Worm (Caenorhabditis elegans) whole organism, early embryonic: Measurements from ENCODE around the gene srh-111.

Experiments used
- B0310.2 ChIP-seq: sonication (generic microtip); optimal IDR thresholded peaks from 2 replicates; lab custom pipeline; 2016; ENCODE audit warnings: mild to moderate bottlenecking, missing genetic modification characterization, missing compliant biosample characterization
- F13C5.2 ChIP-seq: sonication (generic microtip); optimal IDR thresholded peaks from 2 replicates; lab custom pipeline; 2017; ENCODE audit warnings: mild to moderate bottlenecking, missing genetic modification characterization, inconsistent platforms, missing compliant biosample characterization
- aly-1 ChIP-seq: sonication (generic microtip); optimal IDR thresholded peaks from 2 replicates; lab custom pipeline; 2016; ENCODE audit warnings: missing genetic modification characterization, missing compliant biosample characterization
- ama-1 ChIP-seq: fragments of 150-350 bp; optimal IDR thresholded peaks from 2 replicates; lab custom pipeline; 2014
- ceh-13 ChIP-seq: fragments of 200-800 bp; sonication (Bioruptor generic); optimal IDR thresholded peaks from 2 replicates; lab custom pipeline; 2018; ENCODE audit warnings: mild to moderate bottlenecking, missing genetic modification characterization, missing compliant biosample characterization
- ceh-36 ChIP-seq: sonication (generic microtip); optimal IDR thresholded peaks from 2 replicates; lab custom pipeline; 2016; ENCODE audit warnings: missing genetic modification characterization, inconsistent platforms, missing compliant biosample characterization
- ets-7 ChIP-seq: sonication (generic microtip); optimal IDR thresholded peaks from 2 replicates; lab custom pipeline; 2016; ENCODE audit warnings: missing genotype, missing genetic modification characterization, missing compliant biosample characterization
- flt-1 ChIP-seq: fragments of 200-800 bp; sonication (Bioruptor generic); IDR thresholded peaks from 2 replicates; pipeline ENCODE4 v1.3.6; 2022; ENCODE audit warnings: missing genetic modification characterization, missing compliant biosample characterization
- hmbx-1 ChIP-seq: sonication (generic microtip); optimal IDR thresholded peaks from 2 replicates; lab custom pipeline; 2016; ENCODE audit warnings: mild to moderate bottlenecking, missing genetic modification characterization, missing compliant biosample characterization
- hmg-4 ChIP-seq: fragments of 200-800 bp; sonication (Bioruptor generic); optimal IDR thresholded peaks from 2 replicates; lab custom pipeline; 2018; ENCODE audit warnings: mild to moderate bottlenecking, missing genetic modification characterization, missing compliant biosample characterization
- hnd-1 ChIP-seq: sonication (generic microtip); optimal IDR thresholded peaks from 2 replicates; lab custom pipeline; 2016; ENCODE audit warnings: missing genetic modification characterization, missing compliant biosample characterization
- pes-1 ChIP-seq: fragments of 200-800 bp; sonication (Bioruptor generic); IDR thresholded peaks from 2 replicates; pipeline ENCODE4 v1.3.6; 2022; ENCODE audit warnings: missing genetic modification reagents, missing genetic modification characterization, missing compliant biosample characterization
- scrt-1 ChIP-seq: fragments of 200-800 bp; sonication (Bioruptor generic); IDR thresholded peaks from 2 replicates; pipeline ENCODE4 v1.3.6; 2022; ENCODE audit warnings: missing genetic modification characterization, missing compliant biosample characterization
- sea-1 ChIP-seq: fragments of 200-800 bp; sonication (Bioruptor generic); conservative IDR thresholded peaks from 2 replicates; pipeline ENCODE4 v1.3.6; 2022; ENCODE audit warnings: missing genetic modification characterization, missing compliant biosample characterization
- tbx-11 ChIP-seq: fragments of 200-800 bp; sonication (Bioruptor generic); IDR thresholded peaks from 2 replicates; pipeline ENCODE4 v1.3.6; 2022; ENCODE audit warnings: missing genetic modification characterization, missing compliant biosample characterization
- tbx-37 ChIP-seq: fragments of 200-800 bp; sonication (Bioruptor generic); conservative IDR thresholded peaks from 2 replicates; pipeline ENCODE4 v1.3.6; 2022; ENCODE audit warnings: missing genetic modification reagents, missing genetic modification characterization, missing compliant biosample characterization
- tra-4 ChIP-seq: sonication (generic microtip); optimal IDR thresholded peaks from 2 replicates; lab custom pipeline; 2017; ENCODE audit warnings: missing genetic modification characterization, missing compliant biosample characterization

Gene srh-111

ce11 chrV:17485078-17485477 is at the start of gene srh-111:
TSS of gene srh-111 (minus strand) at chrV:17485178.
- TF ChIP-seq hnd-1 (tag; lab: Kevin White, UChicago) = no peak
- TF ChIP-seq tbx-11 (GFP tag; lab: Robert Waterston, UW) = no peak
- TF ChIP-seq flt-1 (GFP tag; lab: Robert Waterston, UW) = no peak
- TF ChIP-seq F13C5.2 (tag; lab: Kevin White, UChicago) = no peak
- no peak for TF ChIP-seq B0310.2 (tag; lab: Kevin White, UChicago)
- TF ChIP-seq hmg-4 (GFP tag; lab: Kevin White, UChicago) = no peak
- TF ChIP-seq tra-4 (tag; lab: Kevin White, UChicago) = no peak
- no peak for TF ChIP-seq ceh-36 (tag; lab: Kevin White, UChicago)
- no peak for TF ChIP-seq ets-7
- TF ChIP-seq tbx-37 (GFP tag; lab: Robert Waterston, UW) = no peak
- TF ChIP-seq pes-1 (GFP tag; lab: Robert Waterston, UW) = no peak
- TF ChIP-seq hmbx-1 (tag; lab: Kevin White, UChicago) = no peak
- no peak for TF ChIP-seq sea-1 (GFP tag; lab: Robert Waterston, UW)

- TF ChIP-seq tbx-11 (GFP tag; lab: Robert Waterston, UW) (no peak), hnd-1 (tag; lab: Kevin White, UChicago) (no peak), tbx-37 (GFP tag; lab: Robert Waterston, UW) (no peak)
These were observed 48.2 kb upstream of the srh-111 start for ce11 chrV:17533200-17533599.

ce11 chrV:17532686-17533085 is 47.7 kb upstream of the srh-111 start, which contains the start of gene C18D4.3:
TSS of gene C18D4.3 (minus strand) at chrV:17532786.
- TF ChIP-seq tbx-37 (GFP tag; lab: Robert Waterston, UW) (no peak), aly-1 (tag; lab: Kevin White, UChicago) (no peak), flt-1 (GFP tag; lab: Robert Waterston, UW) (no peak), sea-1 (GFP tag; lab: Robert Waterston, UW) (no peak), pes-1 (GFP tag; lab: Robert Waterston, UW) (no peak), hmbx-1 (tag; lab: Kevin White, UChicago) (no peak), ama-1 (lab: Kevin White, UChicago) (no peak), tra-4 (tag; lab: Kevin White, UChicago) (no peak), hnd-1 (tag; lab: Kevin White, UChicago) (no peak), ceh-36 (tag; lab: Kevin White, UChicago) (no peak), scrt-1 (no peak), ets-7 (no peak), hmg-4 (GFP tag; lab: Kevin White, UChicago) (no peak), ceh-13 (GFP tag; lab: Kevin White, UChicago) (no peak), F13C5.2 (tag; lab: Kevin White, UChicago) (no peak), B0310.2 (tag; lab: Kevin White, UChicago) (no peak)

ce11 chrV:17531410-17531809 is 46.4 kb upstream of the srh-111 start, which contains the start of gene C18D4.4:
TSS of gene C18D4.4 (minus strand) at chrV:17531510.
- TF ChIP-seq ets-7 = no peak
- TF ChIP-seq pes-1 (GFP tag; lab: Robert Waterston, UW) = no peak
- no peak for TF ChIP-seq ceh-13 (GFP tag; lab: Kevin White, UChicago)
- TF ChIP-seq tra-4 (tag; lab: Kevin White, UChicago) = no peak
- TF ChIP-seq tbx-37 (GFP tag; lab: Robert Waterston, UW) = no peak
- TF ChIP-seq B0310.2 (tag; lab: Kevin White, UChicago) = no peak
- TF ChIP-seq scrt-1 = no peak
- TF ChIP-seq sea-1 (GFP tag; lab: Robert Waterston, UW) = no peak
- no peak for TF ChIP-seq hmbx-1 (tag; lab: Kevin White, UChicago)
- TF ChIP-seq F13C5.2 (tag; lab: Kevin White, UChicago) = no peak
- no peak for TF ChIP-seq hnd-1 (tag; lab: Kevin White, UChicago)
- no peak for TF ChIP-seq hmg-4 (GFP tag; lab: Kevin White, UChicago)
- TF ChIP-seq ama-1 (lab: Kevin White, UChicago) = no peak

- TF ChIP-seq tra-4 (tag; lab: Kevin White, UChicago) (no peak), ceh-36 (tag; lab: Kevin White, UChicago) (no peak), pes-1 (GFP tag; lab: Robert Waterston, UW) (no peak), ama-1 (lab: Kevin White, UChicago) (no peak), flt-1 (GFP tag; lab: Robert Waterston, UW) (no peak), tbx-37 (GFP tag; lab: Robert Waterston, UW) (no peak), B0310.2 (tag; lab: Kevin White, UChicago) (no peak)
These were observed 45.5 kb upstream of the srh-111 start, which contains the start of gene C18D4.12 for ce11 chrV:17530486-17530885. TSS of gene C18D4.12 (minus strand) at chrV:17530586.

ce11 chrV:17527729-17528128 is 42.8 kb upstream of the srh-111 start, which contains the start of gene srz-90:
TSS of gene srz-90 (plus strand) at chrV:17528029.
- no peak for TF ChIP-seq hmg-4 (GFP tag; lab: Kevin White, UChicago)
- no peak for TF ChIP-seq pes-1 (GFP tag; lab: Robert Waterston, UW)
- TF ChIP-seq tbx-37 (GFP tag; lab: Robert Waterston, UW) = no peak
- TF ChIP-seq flt-1 (GFP tag; lab: Robert Waterston, UW) = no peak
- TF ChIP-seq ceh-13 (GFP tag; lab: Kevin White, UChicago) = no peak
- no peak for TF ChIP-seq ama-1 (lab: Kevin White, UChicago)
- no peak for TF ChIP-seq ets-7
- TF ChIP-seq hnd-1 (tag; lab: Kevin White, UChicago) = no peak

ce11 chrV:17520735-17521134 is 35.8 kb upstream of the srh-111 start, which contains the start of gene fbxa-136:
TSS of gene fbxa-136 (plus strand) at chrV:17521035.
- TF ChIP-seq hmbx-1 (tag; lab: Kevin White, UChicago) = no peak
- TF ChIP-seq tra-4 (tag; lab: Kevin White, UChicago) = no peak
- no peak for TF ChIP-seq hnd-1 (tag; lab: Kevin White, UChicago)
- no peak for TF ChIP-seq pes-1 (GFP tag; lab: Robert Waterston, UW)
